Fruit fly (Drosophila melanogaster) whole organism, embryonic: Measurements from ENCODE around the gene Spps.
A peak's percentile ranks its signal among the peaks of the same experiment; 100 is the strongest.

Experiments
- C15 ChIP-seq: fragments of 200-800 bp; sonication (Bioruptor generic); IDR thresholded peaks from 3 replicates; pipeline ENCODE4 v1.3.6; 2022; ENCODE audit warnings: missing biosample characterization, missing genetic modification characterization
- CG10209 ChIP-seq: fragments of 200-800 bp; sonication (Bioruptor generic); optimal IDR thresholded peaks from 3 replicates; lab custom pipeline; 2017; ENCODE audit warnings: missing biosample characterization, mild to moderate bottlenecking, missing genetic modification characterization, missing genetic modification reagents
- CG10366 ChIP-seq: fragments of 200-800 bp; sonication (Bioruptor generic); IDR thresholded peaks from 2 replicates; pipeline ENCODE4 v1.3.6; 2022; ENCODE audit warnings: missing biosample characterization, missing genetic modification characterization
- CG10565 ChIP-seq: fragments of 200-800 bp; sonication (Bioruptor generic); optimal IDR thresholded peaks from 3 replicates; lab custom pipeline; 2016; ENCODE audit warnings: missing biosample characterization, mild to moderate bottlenecking, missing genetic modification characterization
- CG12391 ChIP-seq: fragments of 200-800 bp; sonication (Bioruptor generic); optimal IDR thresholded peaks from 3 replicates; lab custom pipeline; 2018; ENCODE audit warnings: missing biosample characterization, mild to moderate bottlenecking, missing genetic modification characterization, moderate library complexity
- CG12769 ChIP-seq: fragments of 200-800 bp; sonication (Bioruptor generic); optimal IDR thresholded peaks from 2 replicates; lab custom pipeline; 2019; ENCODE audit warnings: missing biosample characterization, mild to moderate bottlenecking, missing genetic modification characterization, moderate library complexity
- CG13624 ChIP-seq: fragments of 200-800 bp; sonication (Bioruptor generic); optimal IDR thresholded peaks from 2 replicates; lab custom pipeline; 2016; ENCODE audit warnings: missing biosample characterization, missing genetic modification characterization
- CG15696 ChIP-seq: fragments of 200-800 bp; sonication (Bioruptor generic); optimal IDR thresholded peaks from 2 replicates; lab custom pipeline; 2019; ENCODE audit warnings: missing biosample characterization, mild to moderate bottlenecking, missing genetic modification characterization, moderate library complexity
- CG1602 ChIP-seq: fragments of 200-800 bp; sonication (Bioruptor generic); optimal IDR thresholded peaks from 3 replicates; lab custom pipeline; 2016; ENCODE audit warnings: missing biosample characterization, missing genetic modification characterization
- CG18011 ChIP-seq: fragments of 200-800 bp; sonication (Bioruptor generic); optimal IDR thresholded peaks from 2 replicates; lab custom pipeline; 2017; ENCODE audit warnings: missing biosample characterization, missing genetic modification characterization, mild to moderate bottlenecking, moderate library complexity, missing genotype
- CG2120 ChIP-seq: fragments of 200-800 bp; sonication (Bioruptor generic); optimal IDR thresholded peaks from 3 replicates; lab custom pipeline; 2016; ENCODE audit warnings: missing biosample characterization, missing genetic modification characterization
- CG3726 ChIP-seq: fragments of 200-800 bp; sonication (Bioruptor generic); IDR thresholded peaks from 3 replicates; pipeline ENCODE4, ENCODE4 v1.3.6; 2022; ENCODE audit warnings: missing biosample characterization, missing genetic modification characterization
- CG4282 ChIP-seq: fragments of 200-800 bp; sonication (Bioruptor generic); optimal IDR thresholded peaks from 2 replicates; lab custom pipeline; 2016; ENCODE audit warnings: missing biosample characterization, missing genetic modification characterization
- CG4617 ChIP-seq: fragments of 200-800 bp; sonication (Bioruptor generic); optimal IDR thresholded peaks from 3 replicates; lab custom pipeline; 2016; ENCODE audit warnings: missing biosample characterization, missing genetic modification characterization, borderline replicate concordance
- CG4730 ChIP-seq: fragments of 200-800 bp; sonication (Bioruptor generic); IDR thresholded peaks from 2 replicates; pipeline ENCODE4 v1.3.6; 2022; ENCODE audit warnings: missing biosample characterization, missing genetic modification characterization
- CG4820 ChIP-seq: fragments of 200-800 bp; sonication (Bioruptor generic); optimal IDR thresholded peaks from 3 replicates; lab custom pipeline; 2016; ENCODE audit warnings: missing biosample characterization, missing genetic modification characterization
- CG8281 ChIP-seq: fragments of 200-800 bp; sonication (Bioruptor generic); optimal IDR thresholded peaks from 2 replicates; lab custom pipeline; 2018; ENCODE audit warnings: missing biosample characterization, mild to moderate bottlenecking, missing genetic modification characterization, moderate library complexity
- Camta ChIP-seq: fragments of 200-800 bp; sonication (Bioruptor generic); optimal IDR thresholded peaks from 2 replicates; lab custom pipeline; 2016; ENCODE audit warnings: missing biosample characterization, missing genetic modification characterization
- CoRest ChIP-seq: fragments of 200-800 bp; sonication (Bioruptor generic); optimal IDR thresholded peaks from 3 replicates; lab custom pipeline; 2018; ENCODE audit warnings: missing biosample characterization, mild to moderate bottlenecking, missing genetic modification characterization, moderate library complexity
- Dad ChIP-seq: fragments of 200-800 bp; sonication (Bioruptor generic); optimal IDR thresholded peaks from 3 replicates; lab custom pipeline; 2016; ENCODE audit warnings: missing biosample characterization, missing genetic modification characterization
- Dip3 ChIP-seq: fragments of 200-800 bp; sonication (Bioruptor generic); optimal IDR thresholded peaks from 3 replicates; lab custom pipeline; 2016; ENCODE audit warnings: missing biosample characterization, missing genetic modification characterization
- HLH54F ChIP-seq: fragments of 200-800 bp; sonication (Bioruptor generic); optimal IDR thresholded peaks from 3 replicates; lab custom pipeline; 2016; ENCODE audit warnings: missing biosample characterization, missing genetic modification characterization
- Hmr ChIP-seq: fragments of 200-800 bp; sonication (Bioruptor generic); optimal IDR thresholded peaks from 3 replicates; lab custom pipeline; 2017; ENCODE audit warnings: mild to moderate bottlenecking, missing biosample characterization, missing genetic modification reagents, missing genetic modification characterization
- Hr39 ChIP-seq: fragments of >200 bp; optimal IDR thresholded peaks from 2 replicates; lab custom pipeline; 2017
- MTF-1 ChIP-seq: fragments of 200-800 bp; sonication (Bioruptor generic); optimal IDR thresholded peaks from 2 replicates; lab custom pipeline; 2018; ENCODE audit warnings: missing biosample characterization, mild to moderate bottlenecking, missing genetic modification characterization, borderline replicate concordance
- Mes4 ChIP-seq: fragments of 200-800 bp; sonication (Bioruptor generic); optimal IDR thresholded peaks from 2 replicates; lab custom pipeline; 2016; ENCODE audit warnings: missing biosample characterization, missing genetic modification characterization
- Neu2 ChIP-seq: fragments of 200-800 bp; sonication (Bioruptor generic); optimal IDR thresholded peaks from 3 replicates; lab custom pipeline; 2016; ENCODE audit warnings: missing biosample characterization, missing genetic modification characterization, borderline replicate concordance
- Optix ChIP-seq: fragments of 200-800 bp; sonication (Bioruptor generic); IDR thresholded peaks from 3 replicates; pipeline ENCODE4 v1.3.6; 2022; ENCODE audit warnings: missing biosample characterization, missing genetic modification characterization
- Sin3A ChIP-seq: fragments of >200 bp; optimal IDR thresholded peaks from 2 replicates; lab custom pipeline; 2018
- Sox102F ChIP-seq: fragments of 200-800 bp; sonication (Bioruptor generic); optimal IDR thresholded peaks from 2 replicates; lab custom pipeline; 2018; ENCODE audit warnings: missing biosample characterization, mild to moderate bottlenecking, missing genetic modification characterization, moderate library complexity
- Spps ChIP-seq: fragments of 200-800 bp; sonication (Bioruptor generic); optimal IDR thresholded peaks from 2 replicates; lab custom pipeline; 2018; ENCODE audit warnings: missing biosample characterization, mild to moderate bottlenecking, missing genetic modification characterization
- abd-A ChIP-seq: fragments of 200-800 bp; sonication (Bioruptor generic); optimal IDR thresholded peaks from 3 replicates; lab custom pipeline; 2019; ENCODE audit warnings: missing biosample characterization, mild to moderate bottlenecking, missing genetic modification characterization, moderate library complexity
- aop ChIP-seq: fragments of 200-800 bp; sonication (Bioruptor generic); IDR thresholded peaks from 2 replicates; pipeline ENCODE4 v1.3.6; 2022; ENCODE audit warnings: missing biosample characterization, missing genetic modification characterization
- bbx ChIP-seq: fragments of 200-800 bp; sonication (Bioruptor generic); IDR thresholded peaks from 2 replicates; pipeline ENCODE4 v1.3.6; 2022; ENCODE audit warnings: missing biosample characterization, missing genetic modification characterization; ENCODE audit not compliant: partially characterized antibody
- chm ChIP-seq: fragments of 200-800 bp; sonication (Bioruptor generic); IDR thresholded peaks from 2 replicates; pipeline ENCODE4 v1.3.6; 2022; ENCODE audit warnings: missing biosample characterization, missing genetic modification characterization
- ems ChIP-seq: fragments of 200-800 bp; sonication (Bioruptor generic); optimal IDR thresholded peaks from 3 replicates; lab custom pipeline; 2016; ENCODE audit warnings: missing biosample characterization, missing genetic modification characterization
- ewg ChIP-seq: fragments of 200-800 bp; sonication (Bioruptor generic); optimal IDR thresholded peaks from 3 replicates; lab custom pipeline; 2017; ENCODE audit warnings: mild to moderate bottlenecking, missing biosample characterization, missing genetic modification reagents, missing genetic modification characterization
- fd3F ChIP-seq: fragments of 200-800 bp; sonication (Bioruptor generic); optimal IDR thresholded peaks from 2 replicates; lab custom pipeline; 2018; ENCODE audit warnings: missing biosample characterization, mild to moderate bottlenecking, missing genetic modification characterization, moderate library complexity
- fd64A ChIP-seq: fragments of 200-800 bp; sonication (Bioruptor generic); optimal IDR thresholded peaks from 3 replicates; lab custom pipeline; 2018; ENCODE audit warnings: missing biosample characterization, mild to moderate bottlenecking, missing genetic modification characterization
- fru ChIP-seq: fragments of >200 bp; optimal IDR thresholded peaks from 2 replicates; lab custom pipeline; 2017
- gcm2 ChIP-seq: fragments of 200-800 bp; sonication (Bioruptor generic); optimal IDR thresholded peaks from 2 replicates; lab custom pipeline; 2016; ENCODE audit warnings: missing biosample characterization, missing genetic modification characterization
- hb ChIP-seq: fragments of 200-800 bp; sonication (Bioruptor generic); IDR thresholded peaks from 3 replicates; pipeline ENCODE4 v1.3.6; 2022; ENCODE audit warnings: missing biosample characterization, missing genetic modification characterization; ENCODE audit not compliant: partially characterized antibody
- ranshi ChIP-seq: fragments of 200-800 bp; sonication (Bioruptor generic); IDR thresholded peaks from 2 replicates; pipeline ENCODE4 v1.3.6; 2022; ENCODE audit warnings: missing biosample characterization, missing genetic modification characterization
- sc ChIP-seq, 3 experiments: fragments of >200 bp in 2 of 3; fragments of 200-800 bp in 1 of 3; sonication (Bioruptor generic) in 1 of 3; optimal IDR thresholded peaks; 2 replicates in 2 of 3; 3 replicates in 1 of 3; lab custom pipeline; 2017; ENCODE audit warnings: mild to moderate bottlenecking in 1 of 3, missing biosample characterization in 1 of 3, missing genetic modification characterization in 1 of 3, missing genetic modification reagents in 1 of 3
- sens ChIP-seq: fragments of 200-800 bp; sonication (Bioruptor generic); peaks from one replicate; lab custom pipeline; 2016; ENCODE audit warnings: missing biosample characterization, missing genetic modification characterization
- sens-2 ChIP-seq: fragments of 200-800 bp; sonication (Bioruptor generic); IDR thresholded peaks from 2 replicates; pipeline ENCODE4 v1.3.6; 2022; ENCODE audit warnings: missing biosample characterization, missing genetic modification characterization
- slou ChIP-seq: fragments of 200-800 bp; sonication (Bioruptor generic); optimal IDR thresholded peaks from 3 replicates; lab custom pipeline; 2016; ENCODE audit warnings: missing biosample characterization, missing genetic modification characterization
- so ChIP-seq: fragments of 200-800 bp; sonication (Bioruptor generic); IDR thresholded peaks from 3 replicates; pipeline ENCODE4 v1.3.6; 2022; ENCODE audit warnings: missing biosample characterization, missing genetic modification characterization
- tio ChIP-seq: fragments of 200-800 bp; sonication (Bioruptor generic); optimal IDR thresholded peaks from 2 replicates; lab custom pipeline; 2017; ENCODE audit warnings: missing biosample characterization, missing genetic modification characterization, inconsistent platforms
- trh ChIP-seq: fragments of 200-800 bp; sonication (Bioruptor generic); optimal IDR thresholded peaks from 2 replicates; lab custom pipeline; 2016; ENCODE audit warnings: missing biosample characterization, missing genetic modification characterization
- tup ChIP-seq: fragments of 200-800 bp; sonication (Bioruptor generic); optimal IDR thresholded peaks from 2 replicates; lab custom pipeline; 2016; ENCODE audit warnings: missing biosample characterization, mild to moderate bottlenecking, missing genetic modification characterization, moderate library complexity
- zfh2 ChIP-seq: fragments of 200-800 bp; sonication (Bioruptor generic); optimal IDR thresholded peaks from 2 replicates; lab custom pipeline; 2016; ENCODE audit warnings: missing biosample characterization, missing genetic modification characterization

Gene Spps

DNA sequence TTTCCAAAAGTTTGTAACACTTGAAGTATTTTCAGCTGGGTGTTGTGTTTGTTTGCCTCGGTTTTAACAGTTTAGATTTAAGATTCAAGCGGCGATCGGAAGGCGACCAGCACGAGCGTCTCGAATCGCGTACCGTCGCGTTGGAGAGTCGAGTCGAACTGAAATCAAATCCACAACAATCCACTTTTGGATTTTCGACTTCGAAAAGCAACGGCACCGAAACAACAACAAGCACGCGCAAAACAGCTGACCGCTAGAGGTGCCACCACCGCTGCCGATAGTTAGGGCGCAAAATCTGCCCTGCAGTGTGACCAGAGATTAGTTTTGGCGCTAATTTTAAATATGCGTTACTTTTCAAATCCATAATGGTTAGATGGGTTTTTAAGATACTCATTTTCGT, 44.3 kb upstream of the Spps start, which contains the start of gene jar (continued):
- TF ChIP-seq MTF-1 (GFP tag; lab: Kevin White, UChicago) = peak; percentile 51
- peak; percentile 49 for TF ChIP-seq Sin3A (lab: Kevin White, UChicago)
- no peak for TF ChIP-seq CG3726 (GFP tag; lab: Robert Waterston, UW)
- no peak for TF ChIP-seq CG10565 (GFP tag; lab: Kevin White, UChicago)
- TF ChIP-seq CG13624 (GFP tag; lab: Kevin White, UChicago) = peak; percentile 59
- no peak for TF ChIP-seq CG1602 (GFP tag; lab: Kevin White, UChicago)
- TF ChIP-seq aop = no peak
- peak; percentile 89 for TF ChIP-seq chm (GFP tag; lab: Robert Waterston, UW)
- no peak for TF ChIP-seq tup
- no peak for TF ChIP-seq Sox102F (GFP tag; lab: Kevin White, UChicago)
- TF ChIP-seq Spps (tag; lab: Kevin White, UChicago) = no peak
- no peak for TF ChIP-seq sc (optimal IDR thresholded peaks at IDR 0.05; lab: Kevin White, UChicago)
- no peak for TF ChIP-seq sc (GFP tag; optimal IDR thresholded peaks at IDR 0.05; lab: Kevin White, UChicago)
- peak; percentile 55 for TF ChIP-seq CG12391 (tag; lab: Kevin White, UChicago)
- TF ChIP-seq Hr39 (lab: Kevin White, UChicago) = no peak
- TF ChIP-seq sens-2 (GFP tag; lab: Robert Waterston, UW) = peak; percentile 67
- no peak; the same call in 2 of the 3 replicates for TF ChIP-seq Optix (GFP tag; lab: Robert Waterston, UW)
- peak; percentile 70 for TF ChIP-seq hb
- TF ChIP-seq Camta = no peak
- TF ChIP-seq bbx = peak; percentile 91
- TF ChIP-seq C15 = no peak
- peak; percentile 25; the same call in 1 of the 2 replicates for TF ChIP-seq ranshi
- TF ChIP-seq tio (GFP tag; lab: Kevin White, UChicago) = no peak
- no peak for TF ChIP-seq slou
- no peak for TF ChIP-seq fd3F
- TF ChIP-seq HLH54F (GFP tag; lab: Kevin White, UChicago) = no peak
- peak; percentile 49 for TF ChIP-seq CG12769 (tag; lab: Kevin White, UChicago)
- TF ChIP-seq CG4820 (GFP tag; lab: Kevin White, UChicago) = no peak
- peak; percentile 59 for TF ChIP-seq Hmr (GFP tag; lab: Kevin White, UChicago)
- TF ChIP-seq CG15696 (tag; lab: Kevin White, UChicago) = no peak
- TF ChIP-seq trh (GFP tag; lab: Kevin White, UChicago) = no peak
- TF ChIP-seq gcm2 (GFP tag; lab: Kevin White, UChicago) = no peak
- TF ChIP-seq CoRest (tag; lab: Kevin White, UChicago) = peak; percentile 50
- no peak for TF ChIP-seq Dip3 (GFP tag; lab: Kevin White, UChicago)
- TF ChIP-seq ewg (GFP tag; lab: Kevin White, UChicago) = peak; percentile 47
- TF ChIP-seq Mes4 (GFP tag; lab: Kevin White, UChicago) = no peak
- peak; percentile 11 for TF ChIP-seq CG2120
- peak; percentile 27 for TF ChIP-seq Dad (GFP tag; lab: Kevin White, UChicago)
- no peak for TF ChIP-seq fru (lab: Kevin White, UChicago)
- no peak for TF ChIP-seq CG8281 (tag; lab: Kevin White, UChicago)
- no peak for TF ChIP-seq CG4282 (GFP tag; lab: Kevin White, UChicago)
- no peak for TF ChIP-seq Neu2 (GFP tag; lab: Kevin White, UChicago)
- peak; percentile 1 for TF ChIP-seq fd64A (GFP tag; lab: Kevin White, UChicago)
- no peak for TF ChIP-seq CG4730 (GFP tag; lab: Robert Waterston, UW)
- peak; percentile 14 for TF ChIP-seq ems
- no peak for TF ChIP-seq CG18011 (GFP tag; lab: Kevin White, UChicago)
- no peak for TF ChIP-seq CG4617 (GFP tag; lab: Kevin White, UChicago)
- TF ChIP-seq so (GFP tag; lab: Robert Waterston, UW) = peak; percentile 74; the same call in 2 of the 3 replicates
- peak; percentile 90 for TF ChIP-seq sens (GFP tag; lab: Kevin White, UChicago)
- TF ChIP-seq CG10209 = peak; percentile 47
- TF ChIP-seq abd-A (tag; lab: Kevin White, UChicago) = peak; percentile 22
- TF ChIP-seq zfh2 (GFP tag; lab: Kevin White, UChicago) = no peak
- peak; percentile 40 for TF ChIP-seq CG10366 (GFP tag; lab: Robert Waterston, UW)
